Fruit fly (Drosophila melanogaster): ENCODE data around the gene CG32686.

Gene CG32686

DNA sequence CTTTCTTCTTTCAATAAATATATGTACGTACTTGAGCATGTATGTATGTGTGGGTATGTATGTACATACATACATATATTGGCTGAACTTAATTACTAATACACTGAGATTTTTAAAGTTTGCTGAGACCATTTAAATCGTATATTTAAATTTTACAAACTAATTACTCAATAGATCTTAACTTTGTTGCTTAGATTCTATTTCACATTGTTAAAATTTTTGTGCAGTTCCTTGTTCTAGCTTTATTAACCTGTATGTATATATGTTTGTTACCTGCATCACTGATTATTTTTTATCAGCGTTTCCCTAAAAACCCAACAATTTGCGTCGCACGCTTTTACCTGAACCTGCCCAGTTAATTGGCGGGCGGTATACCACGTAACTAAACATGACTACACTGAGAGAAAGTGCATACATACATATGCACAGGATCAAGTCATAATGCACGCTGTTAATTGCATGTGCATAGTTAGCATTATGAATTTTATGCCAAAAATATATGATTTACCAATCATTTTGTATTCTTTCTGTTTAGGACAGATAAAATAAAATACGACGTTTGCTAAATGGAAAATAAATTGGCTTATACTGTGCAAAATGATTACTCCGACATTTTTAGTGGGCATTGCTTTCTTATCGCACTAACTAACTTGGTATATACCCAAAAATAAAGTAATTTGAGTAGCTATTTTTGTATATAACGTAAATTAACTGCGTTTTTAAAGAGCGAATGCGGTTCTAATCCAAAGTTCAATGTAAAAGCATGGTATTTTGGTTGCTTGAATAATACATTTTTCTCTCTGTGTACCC is 12.4 kb downstream of the CG32686 start (continued):
- TF ChIP-seq Blimp-1 (GFP tag; optimal IDR thresholded peaks at IDR 0.05), result no peak
- TF ChIP-seq Sox14 (GFP tag; optimal IDR thresholded peaks at IDR 0.05), result peak; percentile 26
- TF ChIP-seq vri (GFP tag; optimal IDR thresholded peaks at IDR 0.05), result no peak
- TF ChIP-seq CG8319 (GFP tag; optimal IDR thresholded peaks at IDR 0.05), result peak; percentile 4
- no peak for TF ChIP-seq fd85E (GFP tag; optimal IDR thresholded peaks at IDR 0.05)
- TF ChIP-seq CG6808 (GFP tag; optimal IDR thresholded peaks at IDR 0.05), result no peak
- peak; percentile 16 for TF ChIP-seq CG10669 (GFP tag; optimal IDR thresholded peaks at IDR 0.05)
- no peak for TF ChIP-seq net (GFP tag; optimal IDR thresholded peaks at IDR 0.05)
- no peak for TF ChIP-seq ss (GFP tag; optimal IDR thresholded peaks at IDR 0.05)
- TF ChIP-seq Ets96B (tag; optimal IDR thresholded peaks at IDR 0.05), result no peak
- TF ChIP-seq CG8632 (GFP tag; optimal IDR thresholded peaks at IDR 0.05), result peak; percentile 3
- peak; percentile 61 for TF ChIP-seq CG32006 (GFP tag; optimal IDR thresholded peaks at IDR 0.05)
- no peak for TF ChIP-seq salr (GFP tag; optimal IDR thresholded peaks at IDR 0.05)
- peak; percentile 31 for TF ChIP-seq topi (GFP tag; optimal IDR thresholded peaks at IDR 0.05)
- peak; percentile 23 for TF ChIP-seq CG34406 (GFP tag; optimal IDR thresholded peaks at IDR 0.05)
- TF ChIP-seq Smox (GFP tag; optimal IDR thresholded peaks at IDR 0.05), result peak; percentile 47
- no peak for TF ChIP-seq CG6792 (GFP tag; optimal IDR thresholded peaks at IDR 0.05)

DNA sequence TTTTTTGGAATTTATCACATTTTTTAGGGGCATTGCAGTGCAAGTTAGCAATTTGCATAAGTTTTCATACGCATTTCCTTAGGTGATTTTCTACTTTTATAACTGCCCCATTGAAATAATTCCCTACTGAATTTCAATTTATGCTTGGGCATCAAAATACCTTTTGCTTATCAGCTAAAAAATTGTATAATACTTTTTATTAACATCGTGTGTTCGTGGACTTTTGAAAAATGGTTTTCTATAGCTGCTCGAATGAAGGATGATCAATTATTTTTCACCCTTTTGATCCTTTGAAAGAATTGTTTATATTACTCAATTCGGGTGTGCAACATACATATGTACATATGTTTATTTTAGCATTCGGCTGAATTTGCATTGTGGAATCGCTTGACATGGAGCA is 13.0 kb downstream of the CG32686 start:
- TF ChIP-seq dac (GFP tag; optimal IDR thresholded peaks at IDR 0.05), result no peak
- no peak for TF ChIP-seq CG1621 (tag; optimal IDR thresholded peaks at IDR 0.05)
- TF ChIP-seq CG31627 (GFP tag; optimal IDR thresholded peaks at IDR 0.05), result no peak
- no peak for TF ChIP-seq CG6163 (GFP tag; IDR thresholded peaks at IDR 0.05)
- TF ChIP-seq topi (GFP tag; optimal IDR thresholded peaks at IDR 0.05), result no peak
- no peak for TF ChIP-seq pdm3 (GFP tag; optimal IDR thresholded peaks at IDR 0.05)
- no peak for TF ChIP-seq Eip93F (GFP tag; optimal IDR thresholded peaks at IDR 0.05)
- TF ChIP-seq CG6792 (GFP tag; optimal IDR thresholded peaks at IDR 0.05), result no peak
- TF ChIP-seq Hr38 (GFP tag; optimal IDR thresholded peaks at IDR 0.05), result no peak
- no peak for TF ChIP-seq Hr4 (GFP tag; optimal IDR thresholded peaks at IDR 0.05)
- TF ChIP-seq OdsH (GFP tag; optimal IDR thresholded peaks at IDR 0.05), result no peak
- no peak for TF ChIP-seq net (GFP tag; optimal IDR thresholded peaks at IDR 0.05)
- no peak for TF ChIP-seq fkh (GFP tag; optimal IDR thresholded peaks at IDR 0.05)
- no peak for TF ChIP-seq Sox15 (GFP tag; optimal IDR thresholded peaks at IDR 0.05)
- TF ChIP-seq CG4318 (GFP tag; optimal IDR thresholded peaks at IDR 0.05), result no peak
- TF ChIP-seq salr (GFP tag; optimal IDR thresholded peaks at IDR 0.05), result no peak
- no peak for TF ChIP-seq spab (GFP tag; optimal IDR thresholded peaks at IDR 0.05)

DNA sequence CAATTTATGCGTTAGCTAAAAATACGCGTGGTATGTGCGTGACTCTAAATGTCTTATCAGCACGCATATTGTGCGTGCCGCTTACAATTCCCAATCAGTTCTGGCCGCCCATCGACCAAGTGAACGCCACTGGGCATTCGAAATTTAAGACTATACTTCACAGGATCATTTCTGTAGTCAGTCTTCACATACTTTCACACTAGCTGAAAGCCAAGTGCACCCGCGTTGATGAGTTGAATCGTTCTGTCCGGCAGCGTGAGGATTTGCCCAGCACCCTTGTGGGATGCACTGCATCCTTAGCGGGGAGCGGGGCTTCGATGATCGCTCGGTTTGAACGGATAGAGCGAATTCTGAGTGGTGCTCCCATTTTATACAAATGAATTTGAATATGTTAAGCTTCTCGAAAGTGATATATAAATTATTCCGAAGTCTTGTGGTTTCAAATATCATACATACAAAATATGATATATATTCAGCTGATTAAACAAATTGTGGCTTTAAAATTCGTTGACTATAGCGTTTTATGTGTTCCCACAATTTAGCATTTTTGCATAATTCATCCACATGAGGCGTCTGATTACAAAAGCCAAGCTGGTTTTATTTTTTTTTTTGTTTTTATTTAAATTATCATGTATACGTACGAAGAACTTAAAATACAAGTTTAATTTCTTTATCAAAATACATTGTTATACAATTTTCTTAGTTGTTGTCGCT is 27.0 kb downstream of the CG32686 start:
- no peak for TF ChIP-seq CG9139 (GFP tag; optimal IDR thresholded peaks at IDR 0.05)
- peak; percentile 35 for TF ChIP-seq Eip78C (GFP tag)

DNA sequence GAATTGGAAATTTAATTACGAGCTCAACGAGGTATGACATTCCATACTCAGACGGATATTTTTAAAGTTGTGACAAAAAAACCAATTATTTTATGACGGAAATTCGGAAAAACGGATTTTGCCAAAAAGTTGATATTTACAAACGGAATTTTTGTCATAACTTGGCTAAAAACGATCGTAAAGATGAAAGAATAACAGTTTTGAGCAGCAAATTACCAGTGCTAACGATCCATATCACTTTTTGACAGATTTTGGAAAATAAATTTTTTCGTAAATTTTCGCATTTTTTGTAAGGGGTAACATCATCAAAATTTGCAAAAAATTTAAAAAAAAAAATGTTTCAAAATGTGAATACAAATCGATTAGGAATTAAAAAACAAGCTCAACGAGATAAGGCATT is 34.6 kb downstream of the CG32686 start:
- TF ChIP-seq Sox15 (GFP tag; optimal IDR thresholded peaks at IDR 0.05) (no peak), CG8119 (GFP tag; IDR thresholded peaks at IDR 0.05) (no peak), CG10669 (GFP tag; optimal IDR thresholded peaks at IDR 0.05) (no peak), Eip93F (GFP tag; optimal IDR thresholded peaks at IDR 0.05) (no peak), net (GFP tag; optimal IDR thresholded peaks at IDR 0.05) (no peak), achi (GFP tag; optimal IDR thresholded peaks at IDR 0.05) (no peak), Hr39 (GFP tag; optimal IDR thresholded peaks at IDR 0.05) (no peak), CG32006 (GFP tag; optimal IDR thresholded peaks at IDR 0.05) (no peak), CG6792 (GFP tag; optimal IDR thresholded peaks at IDR 0.05) (no peak)
